Worm (Caenorhabditis elegans) whole organism, L4 larva: Measurements from ENCODE around the gene arrd-2.

Source experiments
- R02D3.7 ChIP-seq: fragments of 150-350 bp; sonication (generic microtip); optimal IDR thresholded peaks from 3 replicates; lab custom pipeline; 2014; ENCODE audit warnings: missing biosample characterization, missing genetic modification characterization
- fos-1 ChIP-seq: fragments of 150-350 bp; optimal IDR thresholded peaks from 2 replicates; lab custom pipeline; 2014; ENCODE audit warnings: missing biosample characterization, missing genetic modification characterization
- lin-13 ChIP-seq: fragments of 150-350 bp; optimal IDR thresholded peaks from 2 replicates; lab custom pipeline; 2014; ENCODE audit warnings: missing biosample characterization, missing genetic modification reagents, missing genetic modification characterization
- lin-38 ChIP-seq: fragments of 200-800 bp; sonication (Bioruptor generic); IDR thresholded peaks from 2 replicates; pipeline ENCODE4 v1.3.6; 2022; ENCODE audit warnings: missing genetic modification reagents, missing genetic modification characterization, missing compliant biosample characterization
- mep-1 ChIP-seq: fragments of 150-350 bp; sonication (generic microtip); optimal IDR thresholded peaks from 3 replicates; lab custom pipeline; 2014; ENCODE audit warnings: missing biosample characterization, missing genetic modification characterization
- mxl-3 ChIP-seq: fragments of 200-800 bp; sonication (Bioruptor generic); optimal IDR thresholded peaks from 2 replicates; lab custom pipeline; 2018; ENCODE audit warnings: mild to moderate bottlenecking, missing genetic modification characterization, missing compliant biosample characterization
- nhr-10 ChIP-seq: fragments of 150-350 bp; optimal IDR thresholded peaks from 2 replicates; lab custom pipeline; 2014; ENCODE audit warnings: missing biosample characterization, missing genetic modification characterization
- tag-97 ChIP-seq: fragments of 200-800 bp; sonication (Bioruptor generic); IDR thresholded peaks from 2 replicates; pipeline ENCODE4 v1.3.6; 2022; ENCODE audit warnings: missing genetic modification characterization, missing compliant biosample characterization
- tra-1 ChIP-seq: fragments of 200-800 bp; sonication (Bioruptor generic); IDR thresholded peaks from 2 replicates; pipeline ENCODE4 v1.3.6; 2022; ENCODE audit warnings: missing genetic modification reagents, missing genetic modification characterization, missing compliant biosample characterization
- unc-62 ChIP-seq, 3 experiments: fragments of 150-350 bp in 1 of 3; sonication (generic microtip); optimal IDR thresholded peaks in 2 of 3; peaks in 1 of 3; 1 replicate in 1 of 3; 2 replicates in 2 of 3; lab custom pipeline; 2014 to 2017; ENCODE audit warnings: missing biosample characterization in 3 of 3, missing genetic modification characterization in 3 of 3, missing genetic modification reagents in 3 of 3, missing genotype in 1 of 3
- zfp-3 ChIP-seq: fragments of 200-800 bp; sonication (Bioruptor generic); conservative IDR thresholded peaks from 2 replicates; pipeline ENCODE4 v1.3.6; 2022; ENCODE audit warnings: missing genetic modification reagents, missing genetic modification characterization, missing compliant biosample characterization

DNA sequence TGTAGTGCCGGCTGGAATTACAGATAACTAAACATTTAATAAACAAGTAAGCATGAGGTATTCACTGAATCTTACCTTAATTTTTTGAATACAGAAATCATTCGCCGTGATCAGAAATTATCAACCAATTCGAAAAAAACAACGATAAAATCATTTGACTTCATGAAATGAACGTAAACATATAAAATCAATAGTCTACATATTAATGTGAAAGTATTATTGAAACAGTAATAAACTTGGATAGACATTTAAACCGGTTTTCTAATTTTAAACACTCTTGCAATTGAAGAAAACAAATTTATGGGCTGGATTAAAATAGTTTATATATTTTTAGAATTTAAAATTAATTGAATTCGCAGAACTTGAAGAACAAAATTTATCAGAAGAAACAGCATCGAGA, 34.3 kb downstream of the arrd-2 start, which contains the start of gene chil-16:
- TF ChIP-seq lin-38 (GFP tag; lab: Robert Waterston, UW) (no peak), zfp-3 (no peak), fos-1 (tag; lab: Kevin White, UChicago) (no peak), lin-13 (GFP tag; lab: Kevin White, UChicago) (no peak), nhr-10 (tag; lab: Kevin White, UChicago) (no peak), tag-97 (GFP tag; lab: Robert Waterston, UW) (no peak), unc-62 (GFP tag; optimal IDR thresholded peaks at IDR 0.05 in 1 of 2; lab: Kevin White, UChicago) (no peak), unc-62 (tag; optimal IDR thresholded peaks at IDR 0.05; lab: Kevin White, UChicago) (no peak), mep-1 (tag; lab: Kevin White, UChicago) (no peak), R02D3.7 (tag; lab: Kevin White, UChicago) (no peak), mxl-3 (GFP tag; lab: Kevin White, UChicago) (no peak), tra-1 (GFP tag; lab: Robert Waterston, UW) (no peak)
